Worm (Caenorhabditis elegans) whole organism, young adult: ENCODE data around the gene F18F11.4.

ENCODE experiments used
- ama-1 ChIP-seq, 3 experiments: fragments of 150-350 bp in 1 of 3; sonication (generic microtip) in 2 of 3; optimal IDR thresholded peaks; 2 replicates each; lab custom pipeline; 2014 to 2018; ENCODE audit warnings: missing biosample characterization in 2 of 3, missing genetic modification characterization in 2 of 3, missing genetic modification reagents in 2 of 3
- ccch-3 ChIP-seq: fragments of 200-800 bp; sonication (Bioruptor generic); optimal IDR thresholded peaks from 2 replicates; lab custom pipeline; 2018; ENCODE audit warnings: mild to moderate bottlenecking, missing genetic modification characterization, missing compliant biosample characterization
- chd-7 ChIP-seq: sonication (generic microtip); optimal IDR thresholded peaks from 2 replicates; lab custom pipeline; 2016; ENCODE audit warnings: mild to moderate bottlenecking, missing genetic modification characterization, moderate library complexity, missing compliant biosample characterization
- dpff-1 ChIP-seq: sonication (generic microtip); optimal IDR thresholded peaks from 2 replicates; lab custom pipeline; 2017; ENCODE audit warnings: mild to moderate bottlenecking, missing genetic modification characterization, missing compliant biosample characterization
- dpl-1 ChIP-seq: fragments of 150-350 bp; optimal IDR thresholded peaks from 2 replicates; lab custom pipeline; 2014; ENCODE audit warnings: missing biosample characterization, missing genetic modification reagents, missing genetic modification characterization
- efl-1 ChIP-seq: fragments of 150-350 bp; optimal IDR thresholded peaks from 2 replicates; lab custom pipeline; 2014; ENCODE audit warnings: missing biosample characterization, missing genetic modification reagents, missing genetic modification characterization
- nfya-1 ChIP-seq: sonication (generic microtip); optimal IDR thresholded peaks from 2 replicates; lab custom pipeline; 2017; ENCODE audit warnings: antibody characterized with exemption, missing compliant biosample characterization, missing genetic modification characterization, borderline replicate concordance; ENCODE audit not compliant: insufficient read depth
- nhr-179 ChIP-seq: sonication (generic microtip); optimal IDR thresholded peaks from 2 replicates; lab custom pipeline; 2016; ENCODE audit warnings: mild to moderate bottlenecking, missing genetic modification characterization, missing compliant biosample characterization
- pha-4 ChIP-seq: fragments of 150-350 bp; sonication (generic microtip); optimal IDR thresholded peaks from 2 replicates; lab custom pipeline; 2014; ENCODE audit warnings: missing biosample characterization, missing genetic modification reagents, missing genetic modification characterization
- rpc-1 ChIP-seq, 2 experiments: fragments of 150-350 bp in 1 of 2; sonication (generic microtip) in 1 of 2; optimal IDR thresholded peaks; 2 replicates each; lab custom pipeline; 2014 to 2018; ENCODE audit warnings: missing biosample characterization in 1 of 2, missing genetic modification characterization in 1 of 2, missing genetic modification reagents in 1 of 2, missing genotype in 1 of 2
- tlf-1 ChIP-seq: fragments of 200-800 bp; sonication (Bioruptor generic); optimal IDR thresholded peaks from 2 replicates; lab custom pipeline; 2018; ENCODE audit warnings: mild to moderate bottlenecking, missing genetic modification characterization, missing compliant biosample characterization
- unc-62 ChIP-seq: fragments of 150-350 bp; optimal IDR thresholded peaks from 2 replicates; lab custom pipeline; 2014; ENCODE audit warnings: missing biosample characterization, missing genetic modification reagents, missing genetic modification characterization

DNA sequence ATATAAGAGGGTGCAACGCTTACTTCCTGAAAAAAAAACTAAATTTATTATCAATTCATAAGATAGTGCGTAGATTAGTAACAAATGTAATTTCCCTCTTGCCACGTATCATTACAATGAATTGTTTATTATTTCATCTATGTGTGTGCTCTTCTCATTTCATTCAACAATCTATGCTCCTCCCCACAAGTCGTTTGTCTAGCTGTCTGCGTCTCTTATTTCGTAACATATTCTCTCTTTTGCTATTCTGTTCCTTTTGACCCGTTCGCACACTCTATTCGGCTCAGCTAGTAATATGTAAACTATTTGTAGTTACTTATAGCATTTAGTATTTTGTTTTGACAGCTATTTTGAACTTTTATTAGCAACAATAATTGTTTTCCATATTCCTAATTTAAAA lies 48.6 kb upstream of the F18F11.4 start:
- TF ChIP-seq ama-1 (optimal IDR thresholded peaks at IDR 0.05; lab: Kevin White, UChicago) (no peak), ama-1 (GFP tag; optimal IDR thresholded peaks at IDR 0.05; lab: Kevin White, UChicago) (no peak), dpff-1 (no peak), nhr-179 (tag; lab: Kevin White, UChicago) (no peak), dpl-1 (no peak), ccch-3 (GFP tag; lab: Kevin White, UChicago) (no peak), rpc-1 (optimal IDR thresholded peaks at IDR 0.05; lab: Kevin White, UChicago) (no peak), rpc-1 (tag; optimal IDR thresholded peaks at IDR 0.05; lab: Kevin White, UChicago) (no peak), unc-62 (no peak), chd-7 (tag; lab: Kevin White, UChicago) (no peak), tlf-1 (no peak), pha-4 (tag; lab: Kevin White, UChicago) (no peak), nfya-1 (tag; lab: Kevin White, UChicago) (no peak), efl-1 (GFP tag; lab: Kevin White, UChicago) (no peak)
